Fruit fly (Drosophila melanogaster): ENCODE results near the gene CG15571.
A peak's percentile ranks its signal among the peaks of the same experiment; 100 is the strongest.

The CG15571 gene

DNA sequence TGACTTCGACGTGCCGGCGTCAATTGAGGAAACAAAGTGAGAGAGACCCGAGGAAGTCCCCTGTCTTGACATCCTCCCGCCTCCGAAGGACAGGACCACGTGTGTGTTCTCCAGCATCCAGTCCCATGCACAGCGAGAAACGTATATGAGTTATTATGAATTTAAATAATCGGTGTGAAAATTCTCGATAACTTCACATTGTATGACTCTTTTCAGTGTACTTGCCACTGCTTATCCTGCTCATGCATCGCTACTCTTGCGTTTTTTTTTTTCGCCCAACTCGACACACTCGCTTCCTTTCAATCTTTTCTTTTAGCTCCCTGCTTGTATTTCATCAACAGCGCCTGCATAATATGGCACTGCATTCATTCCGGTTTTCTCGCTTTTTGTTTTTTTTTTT lies 41.4 kb downstream of the CG15571 start:
- peak; percentile 50 for TF ChIP-seq nom (GFP tag; optimal IDR thresholded peaks at IDR 0.05)
- no peak for TF ChIP-seq CG17829 (tag; optimal IDR thresholded peaks at IDR 0.05)

dm6 chrX:4173381-4173780 lies 43.8 kb downstream of the CG15571 start:
- no peak for TF ChIP-seq Dad (GFP tag; optimal IDR thresholded peaks at IDR 0.05)
- TF ChIP-seq Ets65A (GFP tag), result peak; percentile 78
- no peak for TF ChIP-seq CG7745 (tag; optimal IDR thresholded peaks at IDR 0.05)
- no peak for TF ChIP-seq Mrtf (GFP tag; IDR thresholded peaks at IDR 0.05)

DNA sequence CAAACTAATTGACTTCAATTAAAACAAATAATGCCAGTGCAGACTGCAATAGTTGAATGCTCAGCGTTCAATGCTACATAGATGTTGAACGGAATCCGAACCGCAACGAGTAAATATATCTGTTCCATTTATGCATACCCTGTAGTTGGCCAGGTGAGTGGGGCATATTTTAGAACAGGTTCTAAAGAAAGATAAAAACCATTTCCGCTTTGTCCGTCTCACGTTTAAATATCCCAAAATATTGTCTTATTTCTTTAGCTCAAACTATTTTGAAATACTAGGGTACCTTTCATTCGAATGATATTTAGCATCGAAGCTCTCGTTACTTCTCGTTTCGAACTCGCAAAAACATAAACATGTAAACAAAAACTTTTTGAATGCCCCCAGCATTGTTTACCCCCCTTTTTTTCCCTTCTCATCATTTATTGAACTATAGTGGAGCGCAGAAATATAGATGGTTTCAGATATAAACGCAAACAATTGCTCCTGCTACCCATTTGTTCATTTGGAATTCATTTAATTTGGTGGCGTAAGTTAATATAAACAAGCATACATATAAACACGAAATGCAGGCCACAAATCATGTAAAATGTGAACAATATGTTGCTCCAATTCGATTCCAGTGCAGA lies 44.9 kb downstream of the CG15571 start:
- TF ChIP-seq ftz-f1 (GFP tag; optimal IDR thresholded peaks at IDR 0.05), result no peak
- peak; percentile 84 for TF ChIP-seq Med (GFP tag)
- peak; percentile 24; the same call in 1 of the 2 replicates for TF ChIP-seq CG14667 (GFP tag; IDR thresholded peaks at IDR 0.05)
- TF ChIP-seq dmrt99B (tag; optimal IDR thresholded peaks at IDR 0.05), result peak; percentile 37
- TF ChIP-seq Pdp1 (GFP tag; optimal IDR thresholded peaks at IDR 0.05), result no peak
- TF ChIP-seq CG15011 (GFP tag; optimal IDR thresholded peaks at IDR 0.05), result no peak
- TF ChIP-seq CG17802 (tag; optimal IDR thresholded peaks at IDR 0.05), result no peak
- no peak for TF ChIP-seq her (GFP tag; optimal IDR thresholded peaks at IDR 0.05)
- peak; percentile 41 for TF ChIP-seq Oli (tag; optimal IDR thresholded peaks at IDR 0.05)
- peak; percentile 19 for TF ChIP-seq Xbp1 (GFP tag; optimal IDR thresholded peaks at IDR 0.05)
- no peak for TF ChIP-seq Poxn (GFP tag; IDR thresholded peaks at IDR 0.05)
- peak; percentile 59 for TF ChIP-seq slbo (GFP tag; IDR thresholded peaks at IDR 0.05)
- TF ChIP-seq al (GFP tag; IDR thresholded peaks at IDR 0.05), result peak; percentile 23; the same call in 1 of the 2 replicates
- no peak for TF ChIP-seq ewg (GFP tag; optimal IDR thresholded peaks at IDR 0.05)
- TF ChIP-seq fd102C (GFP tag; optimal IDR thresholded peaks at IDR 0.05), result no peak
- TF ChIP-seq CG14441 (GFP tag; IDR thresholded peaks at IDR 0.05), result peak; percentile 47
- TF ChIP-seq pan (optimal IDR thresholded peaks at IDR 0.05), result no peak
- peak in 1 of 2 experiments; percentile 48 for TF ChIP-seq pan (GFP tag; optimal IDR thresholded peaks at IDR 0.05 in 1 of 2, IDR thresholded peaks at IDR 0.05 in 1 of 2)
- 0 out of 2 replicates have a peak, but pooled peaks have one; percentile 22 for TF ChIP-seq CG14014 (GFP tag; IDR thresholded peaks at IDR 0.05)
- peak; percentile 33 for TF ChIP-seq Blimp-1 (GFP tag; optimal IDR thresholded peaks at IDR 0.05)
- no peak for TF ChIP-seq ro (GFP tag; IDR thresholded peaks at IDR 0.05)
- peak; percentile 58; the same call in 2 of the 3 replicates for TF ChIP-seq dysf (GFP tag; IDR thresholded peaks at IDR 0.05)
- TF ChIP-seq Sox102F (GFP tag; optimal IDR thresholded peaks at IDR 0.05), result peak; percentile 49
- 0 out of 3 replicates have a peak, but pooled peaks have one; percentile 25 for TF ChIP-seq CG14050 (GFP tag; IDR thresholded peaks at IDR 0.05)
- TF ChIP-seq phol (tag; optimal IDR thresholded peaks at IDR 0.05), result peak; percentile 14
- peak; percentile 51 for TF ChIP-seq vvl (GFP tag; IDR thresholded peaks at IDR 0.05)
- peak; percentile 60 for TF ChIP-seq D19B (GFP tag; optimal IDR thresholded peaks at IDR 0.05)
- TF ChIP-seq esg (GFP tag; conservative IDR thresholded peaks at IDR 0.05), result peak; percentile 20; the same call in 1 of the 2 replicates
- no peak for TF ChIP-seq kay (GFP tag; optimal IDR thresholded peaks at IDR 0.05)
- TF ChIP-seq ATbp (GFP tag; optimal IDR thresholded peaks at IDR 0.05), result peak; percentile 5
- TF ChIP-seq CG13424 (tag; optimal IDR thresholded peaks at IDR 0.05), result peak; percentile 6
- TF ChIP-seq PHDP (tag; optimal IDR thresholded peaks at IDR 0.05), result peak; percentile 1
- no peak for TF ChIP-seq CG5953 (GFP tag; IDR thresholded peaks at IDR 0.05)
- TF ChIP-seq Awh (GFP tag; IDR thresholded peaks at IDR 0.05), result 0 out of 2 replicates have a peak, but pooled peaks have one; percentile 7
- no peak for TF ChIP-seq jigr1 (GFP tag; IDR thresholded peaks at IDR 0.05)
- peak; percentile 43; the same call in 1 of the 2 replicates for TF ChIP-seq CG10366 (GFP tag; IDR thresholded peaks at IDR 0.05)
- TF ChIP-seq fd96Cb (tag; optimal IDR thresholded peaks at IDR 0.05), result peak; percentile 21
- TF ChIP-seq sima (GFP tag; optimal IDR thresholded peaks at IDR 0.05), result no peak
- no peak for TF ChIP-seq CG9609 (GFP tag; optimal IDR thresholded peaks at IDR 0.05)
- peak; percentile 88 for TF ChIP-seq sens (GFP tag)
- TF ChIP-seq Asciz (GFP tag; optimal IDR thresholded peaks at IDR 0.05), result no peak

All from whole organism, embryonic.